Worm (Caenorhabditis elegans): ENCODE measurements around the gene lgc-13.

DNA sequence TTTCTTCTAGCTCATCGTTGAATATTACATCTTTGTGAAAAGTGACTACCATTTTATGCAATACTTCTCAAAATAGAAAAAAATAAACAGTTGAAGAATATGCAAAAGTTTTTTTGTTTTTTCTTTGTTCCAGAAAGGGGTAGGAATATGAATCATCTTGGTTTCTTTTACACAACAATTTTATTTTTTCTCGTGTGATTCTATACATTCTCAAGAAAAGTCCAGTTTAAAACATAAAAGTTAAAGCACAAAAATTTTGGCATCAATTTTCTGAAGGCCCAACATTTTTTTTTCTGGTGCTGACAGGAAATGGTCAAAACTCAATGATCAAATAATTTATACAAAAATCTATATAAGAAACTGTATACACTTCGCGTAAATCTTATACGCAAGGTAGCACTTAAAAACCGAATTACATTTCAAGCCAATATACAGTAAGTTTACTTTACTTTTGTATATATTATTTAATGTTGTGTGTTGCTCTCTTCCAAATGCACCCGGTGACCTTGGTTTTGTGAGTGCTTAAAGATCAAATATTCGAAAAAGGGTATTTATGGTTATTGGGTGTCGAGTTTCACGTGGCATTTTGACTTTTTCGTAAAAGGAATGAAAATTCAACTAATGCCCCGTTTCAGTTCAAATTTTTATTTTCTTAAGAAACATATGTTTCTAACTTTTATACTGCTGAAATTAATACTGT, at the start of gene lgc-13, which contains the start of gene W03G11.2:
- TF ChIP-seq ztf-18 (tag; optimal IDR thresholded peaks at IDR 0.05) (no peak), F57C9.4 (tag; optimal IDR thresholded peaks at IDR 0.05) (no peak), K11D2.4 (GFP tag; IDR thresholded peaks at IDR 0.05) (no peak), B0336.3 (GFP tag; IDR thresholded peaks at IDR 0.05) (no peak), ama-1 (optimal IDR thresholded peaks at IDR 0.05) (no peak), ama-1 (GFP tag; optimal IDR thresholded peaks at IDR 0.05) (no peak), tlf-1 (GFP tag; optimal IDR thresholded peaks at IDR 0.05) (no peak), B0035.1 (tag; optimal IDR thresholded peaks at IDR 0.05) (no peak)

All from whole organism, young adult.